Worm (Caenorhabditis elegans) whole organism, midembryonic: ENCODE results near the gene F53F4.7.

Experiments used
- T22C8.4 ChIP-seq: fragments of 200-800 bp; sonication (Bioruptor generic); IDR thresholded peaks from 2 replicates; pipeline ENCODE4 v1.3.6; 2022; ENCODE audit warnings: missing genetic modification characterization, missing compliant biosample characterization
- cog-1 ChIP-seq: sonication (generic microtip); optimal IDR thresholded peaks from 2 replicates; lab custom pipeline; 2016; ENCODE audit warnings: missing genetic modification characterization, missing compliant biosample characterization
- flt-1 ChIP-seq: fragments of 200-800 bp; sonication (Bioruptor generic); IDR thresholded peaks from 2 replicates; pipeline ENCODE4 v1.3.6; 2022; ENCODE audit warnings: missing genetic modification characterization, missing compliant biosample characterization
- klf-2 ChIP-seq: fragments of 200-800 bp; sonication (Bioruptor generic); conservative IDR thresholded peaks from 2 replicates; pipeline ENCODE4 v1.3.6; 2022; ENCODE audit warnings: missing genetic modification reagents, missing genetic modification characterization, missing compliant biosample characterization
- med-1 ChIP-seq: sonication (generic microtip); optimal IDR thresholded peaks from 2 replicates; lab custom pipeline; 2017; ENCODE audit warnings: missing genetic modification characterization, mild to moderate bottlenecking, missing compliant biosample characterization, antibody characterized with exemption, missing genetic modification reagents; ENCODE audit not compliant: insufficient read depth
- ref-1 ChIP-seq: fragments of 200-800 bp; sonication (Bioruptor generic); conservative IDR thresholded peaks from 2 replicates; pipeline ENCODE4 v1.3.6; 2022; ENCODE audit warnings: missing genetic modification reagents, missing genetic modification characterization, missing compliant biosample characterization
- tab-1 ChIP-seq: fragments of 200-800 bp; sonication (Bioruptor generic); IDR thresholded peaks from 2 replicates; pipeline ENCODE4 v1.3.6; 2022; ENCODE audit warnings: missing genetic modification characterization, missing compliant biosample characterization
- ztf-23 ChIP-seq: fragments of 200-800 bp; sonication (Bioruptor generic); IDR thresholded peaks from 2 replicates; pipeline ENCODE4 v1.3.6; 2022; ENCODE audit warnings: missing genetic modification reagents, missing genetic modification characterization, missing compliant biosample characterization
- ztf-29 ChIP-seq: fragments of 200-800 bp; sonication (Bioruptor generic); IDR thresholded peaks from 2 replicates; pipeline ENCODE4 v1.3.6; 2022; ENCODE audit warnings: missing genetic modification reagents, missing genetic modification characterization, missing compliant biosample characterization

DNA sequence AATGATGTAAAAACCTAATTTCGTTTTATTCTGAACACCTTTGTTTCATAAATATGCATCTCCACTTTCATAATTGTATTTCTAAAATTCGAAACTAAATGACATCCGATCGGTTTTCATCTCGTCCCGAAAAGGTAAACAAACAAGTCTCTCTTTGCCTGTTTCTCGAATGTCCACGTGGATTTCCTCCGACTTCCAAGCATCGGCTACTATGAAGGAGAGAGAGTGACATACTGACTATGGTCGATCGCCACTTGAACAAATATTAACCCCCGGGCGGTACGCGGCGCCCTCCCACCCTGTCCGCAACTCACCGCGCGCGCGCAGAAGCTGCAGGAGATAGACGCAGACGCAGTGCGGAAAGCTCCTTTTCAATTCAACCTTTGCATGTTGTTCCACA is 37.9 kb downstream of the F53F4.7 start:
- no peak for TF ChIP-seq T22C8.4 (GFP tag; lab: Robert Waterston, UW)
- no peak for TF ChIP-seq ref-1 (GFP tag; lab: Robert Waterston, UW)
- no peak for TF ChIP-seq flt-1
- no peak for TF ChIP-seq klf-2 (GFP tag; lab: Robert Waterston, UW)
- no peak for TF ChIP-seq ztf-29 (GFP tag; lab: Robert Waterston, UW)
- TF ChIP-seq ztf-23, result peak; percentile 43; the same call in 1 of the 2 replicates
- TF ChIP-seq cog-1 (tag; lab: Kevin White, UChicago), result no peak
- TF ChIP-seq tab-1 (GFP tag; lab: Robert Waterston, UW), result no peak
- TF ChIP-seq med-1 (GFP tag; lab: Kevin White, UChicago), result no peak
